Worm (Caenorhabditis elegans) whole organism, mixed stage, embryonic: ENCODE measurements around the gene srb-19.

Source experiments
- M03D4.4 ChIP-seq: sonication (generic microtip); optimal IDR thresholded peaks from 2 replicates; lab custom pipeline; 2017; ENCODE audit warnings: mild to moderate bottlenecking, missing genetic modification characterization, missing compliant biosample characterization
- bed-3 ChIP-seq: fragments of 200-800 bp; sonication (Bioruptor generic); optimal IDR thresholded peaks from 3 replicates; lab custom pipeline; 2018; ENCODE audit warnings: mild to moderate bottlenecking, missing genetic modification characterization, moderate library complexity, missing compliant biosample characterization
- blmp-1 ChIP-seq: fragments of 150-350 bp; optimal IDR thresholded peaks from 2 replicates; lab custom pipeline; 2014; ENCODE audit warnings: missing biosample characterization, missing genetic modification characterization
- ceh-39 ChIP-seq: fragments of 150-350 bp; optimal IDR thresholded peaks from 2 replicates; lab custom pipeline; 2014; ENCODE audit warnings: missing biosample characterization, missing genetic modification characterization
- ceh-43 ChIP-seq: fragments of 200-800 bp; sonication (Bioruptor generic); optimal IDR thresholded peaks from 2 replicates; lab custom pipeline; 2018; ENCODE audit warnings: mild to moderate bottlenecking, missing genetic modification characterization, moderate library complexity, missing compliant biosample characterization
- ceh-83 ChIP-seq: fragments of 200-800 bp; sonication (Bioruptor generic); optimal IDR thresholded peaks from 2 replicates; lab custom pipeline; 2018; ENCODE audit warnings: mild to moderate bottlenecking, missing genetic modification characterization, missing compliant biosample characterization
- elt-1 ChIP-seq: sonication (generic microtip); optimal IDR thresholded peaks from 2 replicates; lab custom pipeline; 2017; ENCODE audit warnings: missing genetic modification characterization, mild to moderate bottlenecking, missing compliant biosample characterization, antibody characterized with exemption, moderate library complexity, borderline replicate concordance; ENCODE audit not compliant: insufficient read depth
- flh-1 ChIP-seq: fragments of 200-800 bp; sonication (Bioruptor generic); optimal IDR thresholded peaks from 2 replicates; lab custom pipeline; 2018; ENCODE audit warnings: mild to moderate bottlenecking, missing genetic modification characterization, moderate library complexity, missing compliant biosample characterization
- mep-1 ChIP-seq: fragments of 150-350 bp; optimal IDR thresholded peaks from 2 replicates; lab custom pipeline; 2017; ENCODE audit warnings: missing biosample characterization, missing genetic modification reagents, missing genetic modification characterization, inconsistent platforms
- mls-2 ChIP-seq: sonication (generic microtip); optimal IDR thresholded peaks from 2 replicates; lab custom pipeline; 2016; ENCODE audit warnings: mild to moderate bottlenecking, missing genetic modification characterization, moderate library complexity, missing compliant biosample characterization
- nhr-12 ChIP-seq: fragments of 150-350 bp; optimal IDR thresholded peaks from 2 replicates; lab custom pipeline; 2014; ENCODE audit warnings: missing biosample characterization, missing genetic modification characterization
- sem-2 ChIP-seq: fragments of 200-800 bp; sonication (Bioruptor generic); optimal IDR thresholded peaks from 2 replicates; lab custom pipeline; 2018; ENCODE audit warnings: mild to moderate bottlenecking, missing genetic modification characterization, missing compliant biosample characterization
- snpc-4 ChIP-seq: fragments of 150-350 bp; optimal IDR thresholded peaks from 2 replicates; lab custom pipeline; 2014; ENCODE audit warnings: missing biosample characterization, missing genetic modification characterization
- unc-39 ChIP-seq: fragments of 150-350 bp; optimal IDR thresholded peaks from 2 replicates; lab custom pipeline; 2014; ENCODE audit warnings: missing biosample characterization, missing genetic modification characterization
- ztf-11 ChIP-seq: fragments of 150-350 bp; optimal IDR thresholded peaks from 2 replicates; lab custom pipeline; 2014; ENCODE audit warnings: missing biosample characterization, missing genetic modification characterization

srb-19 gene

DNA sequence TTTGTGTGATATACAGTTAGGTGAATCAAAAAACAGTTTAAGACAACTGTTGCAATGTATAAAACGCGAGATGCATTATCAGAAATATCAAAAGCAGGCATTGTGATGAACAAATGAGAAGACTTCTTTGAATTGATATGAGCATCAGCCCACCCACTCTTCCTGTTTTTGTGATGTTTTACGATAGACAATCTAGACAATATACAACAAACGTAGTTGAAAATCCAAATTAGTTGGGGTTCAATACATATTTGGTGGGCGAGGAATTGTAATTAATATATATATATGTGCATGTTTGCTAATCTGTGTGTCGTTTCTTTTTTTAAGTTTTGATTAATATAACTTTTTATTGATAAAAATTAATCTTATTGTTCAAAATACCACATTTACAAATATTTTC lies 47.2 kb downstream of the srb-19 start, which contains the start of gene str-28:
Gene str-28, minus strand, starts transcription at position 101 of the 400 bp plus-strand sequence.
- TF ChIP-seq unc-39 (tag; lab: Kevin White, UChicago) (no peak), nhr-12 (tag; lab: Kevin White, UChicago) (no peak), M03D4.4 (no peak), ceh-43 (GFP tag; lab: Kevin White, UChicago) (no peak), snpc-4 (no peak), ztf-11 (tag; lab: Kevin White, UChicago) (no peak), bed-3 (GFP tag; lab: Kevin White, UChicago) (no peak), ceh-39 (tag; lab: Kevin White, UChicago) (no peak), sem-2 (no peak), ceh-83 (GFP tag; lab: Kevin White, UChicago) (no peak), blmp-1 (tag; lab: Kevin White, UChicago) (no peak), mep-1 (no peak), elt-1 (no peak), flh-1 (GFP tag; lab: Kevin White, UChicago) (no peak), mls-2 (no peak)
